Fruit fly (Drosophila melanogaster) whole organism, prepupa: ENCODE measurements around the gene mib1.

Experiments
- Blimp-1 ChIP-seq: fragments of 200-800 bp; sonication (Bioruptor generic); optimal IDR thresholded peaks from 3 replicates; lab custom pipeline; 2017; ENCODE audit warnings: missing biosample characterization, missing genetic modification characterization, mild to moderate bottlenecking, moderate library complexity, missing genetic modification reagents
- CG10631 ChIP-seq: fragments of 200-800 bp; sonication (Bioruptor generic); optimal IDR thresholded peaks from 2 replicates; lab custom pipeline; 2016; ENCODE audit warnings: missing biosample characterization, missing genetic modification characterization
- CG10669 ChIP-seq: fragments of 200-800 bp; sonication (Bioruptor generic); optimal IDR thresholded peaks from 3 replicates; lab custom pipeline; 2018; ENCODE audit warnings: missing biosample characterization, mild to moderate bottlenecking, missing genetic modification characterization, moderate library complexity
- CG11294 ChIP-seq: fragments of 200-800 bp; sonication (Bioruptor generic); IDR thresholded peaks from 2 replicates; pipeline ENCODE4 v1.3.6; 2022; ENCODE audit warnings: missing biosample characterization, missing genetic modification characterization
- CG11762 ChIP-seq: fragments of 200-800 bp; sonication (Bioruptor generic); optimal IDR thresholded peaks from 3 replicates; lab custom pipeline; 2016; ENCODE audit warnings: missing biosample characterization, missing genetic modification characterization; ENCODE audit not compliant: insufficient read depth
- CG15336 ChIP-seq: fragments of 200-800 bp; sonication (Bioruptor generic); IDR thresholded peaks from 2 replicates; pipeline ENCODE4 v1.3.6; 2022; ENCODE audit warnings: missing biosample characterization, missing genetic modification characterization
- CG1621 ChIP-seq: fragments of 200-800 bp; sonication (Bioruptor generic); optimal IDR thresholded peaks from 3 replicates; lab custom pipeline; 2018; ENCODE audit warnings: missing biosample characterization, mild to moderate bottlenecking, missing genetic modification characterization
- CG16779 ChIP-seq: fragments of 200-800 bp; sonication (Bioruptor generic); optimal IDR thresholded peaks from 3 replicates; lab custom pipeline; 2017; ENCODE audit warnings: missing biosample characterization, mild to moderate bottlenecking, missing genetic modification characterization
- CG3032 ChIP-seq: fragments of 200-800 bp; optimal IDR thresholded peaks from 2 replicates; lab custom pipeline; 2019; ENCODE audit warnings: missing biosample characterization, mild to moderate bottlenecking, missing genetic modification characterization, moderate library complexity
- CG31627 ChIP-seq: fragments of 200-800 bp; sonication (Bioruptor generic); optimal IDR thresholded peaks from 3 replicates; lab custom pipeline; 2016; ENCODE audit warnings: missing biosample characterization, missing genetic modification characterization
- CG32006 ChIP-seq: fragments of 200-800 bp; sonication (Bioruptor generic); optimal IDR thresholded peaks from 3 replicates; lab custom pipeline; 2017; ENCODE audit warnings: missing biosample characterization, mild to moderate bottlenecking, missing genetic modification characterization
- CG34406 ChIP-seq: fragments of 200-800 bp; sonication (Bioruptor generic); optimal IDR thresholded peaks from 3 replicates; lab custom pipeline; 2016; ENCODE audit warnings: missing biosample characterization, missing genetic modification characterization
- CG3919 ChIP-seq: fragments of 200-800 bp; sonication (Bioruptor generic); optimal IDR thresholded peaks from 3 replicates; lab custom pipeline; 2016; ENCODE audit warnings: missing biosample characterization, missing genetic modification characterization
- CG6163 ChIP-seq: fragments of 200-800 bp; sonication (Bioruptor generic); IDR thresholded peaks from 3 replicates; pipeline ENCODE4 v1.3.6; 2022; ENCODE audit warnings: missing biosample characterization, missing genetic modification characterization
- CG6276 ChIP-seq: fragments of 200-800 bp; sonication (Bioruptor generic); optimal IDR thresholded peaks from 2 replicates; lab custom pipeline; 2017; ENCODE audit warnings: missing biosample characterization, mild to moderate bottlenecking, missing genetic modification characterization
- CG6792 ChIP-seq: fragments of 200-800 bp; sonication (Bioruptor generic); optimal IDR thresholded peaks from 3 replicates; lab custom pipeline; 2016; ENCODE audit warnings: missing biosample characterization, missing genetic modification characterization
- CG6854 ChIP-seq: fragments of 200-800 bp; sonication (Bioruptor generic); optimal IDR thresholded peaks from 2 replicates; lab custom pipeline; 2017; ENCODE audit warnings: missing biosample characterization, mild to moderate bottlenecking, missing genetic modification characterization
- CG7368 ChIP-seq: fragments of 200-800 bp; sonication (Bioruptor generic); optimal IDR thresholded peaks from 3 replicates; lab custom pipeline; 2016; ENCODE audit warnings: missing biosample characterization, missing genetic modification characterization
- CG8119 ChIP-seq: fragments of 200-800 bp; sonication (Bioruptor generic); IDR thresholded peaks from 3 replicates; pipeline ENCODE4 v1.3.6; 2022; ENCODE audit warnings: missing biosample characterization, missing genetic modification characterization
- CG8319 ChIP-seq: fragments of 200-800 bp; sonication (Bioruptor generic); optimal IDR thresholded peaks from 3 replicates; lab custom pipeline; 2016; ENCODE audit warnings: missing biosample characterization, missing genetic modification characterization
- CG8632 ChIP-seq: fragments of 200-800 bp; sonication (Bioruptor generic); optimal IDR thresholded peaks from 3 replicates; lab custom pipeline; 2016; ENCODE audit warnings: missing biosample characterization, missing genetic modification characterization
- CG9139 ChIP-seq: fragments of 200-800 bp; sonication (Bioruptor generic); optimal IDR thresholded peaks from 3 replicates; lab custom pipeline; 2017; ENCODE audit warnings: missing biosample characterization, mild to moderate bottlenecking, missing genetic modification characterization
- Eip78C ChIP-seq: fragments of 200-800 bp; sonication (Bioruptor generic); peaks from one replicate; lab custom pipeline; 2016; ENCODE audit warnings: missing biosample characterization, missing genetic modification characterization
- Ets21C ChIP-seq: fragments of 200-800 bp; sonication (Bioruptor generic); optimal IDR thresholded peaks from 3 replicates; lab custom pipeline; 2016; ENCODE audit warnings: missing biosample characterization, missing genetic modification characterization
- Ets96B ChIP-seq: fragments of 200-800 bp; optimal IDR thresholded peaks from 2 replicates; lab custom pipeline; 2019; ENCODE audit warnings: missing biosample characterization, mild to moderate bottlenecking, missing genetic modification characterization, moderate library complexity
- Gug ChIP-seq: fragments of 200-800 bp; sonication (Bioruptor generic); IDR thresholded peaks from 2 replicates; pipeline ENCODE4 v1.3.6; 2022; ENCODE audit warnings: missing biosample characterization, missing genetic modification characterization
- Hr38 ChIP-seq: sonication (Bioruptor generic); optimal IDR thresholded peaks from 2 replicates; lab custom pipeline; 2016; ENCODE audit warnings: missing biosample characterization, missing genetic modification characterization
- Hr39 ChIP-seq: fragments of 200-800 bp; sonication (Bioruptor generic); optimal IDR thresholded peaks from 2 replicates; lab custom pipeline; 2016; ENCODE audit warnings: missing biosample characterization, missing genetic modification characterization
- Hr4 ChIP-seq: fragments of 200-800 bp; sonication (Bioruptor generic); optimal IDR thresholded peaks from 3 replicates; lab custom pipeline; 2016; ENCODE audit warnings: missing biosample characterization, missing genetic modification characterization
- Lpt ChIP-seq: fragments of 200-800 bp; sonication (Bioruptor generic); optimal IDR thresholded peaks from 3 replicates; lab custom pipeline; 2016; ENCODE audit warnings: missing biosample characterization, missing genetic modification characterization
- Met ChIP-seq: fragments of 200-800 bp; sonication (Bioruptor generic); optimal IDR thresholded peaks from 3 replicates; lab custom pipeline; 2016; ENCODE audit warnings: missing biosample characterization, missing genetic modification characterization
- OdsH ChIP-seq: fragments of 200-800 bp; sonication (Bioruptor generic); optimal IDR thresholded peaks from 3 replicates; lab custom pipeline; 2016; ENCODE audit warnings: missing biosample characterization, missing genetic modification characterization
- Sox102F ChIP-seq: fragments of 200-800 bp; sonication (Bioruptor generic); optimal IDR thresholded peaks from 2 replicates; lab custom pipeline; 2016; ENCODE audit warnings: missing biosample characterization, mild to moderate bottlenecking, missing genetic modification characterization
- Sox14 ChIP-seq: fragments of 200-800 bp; sonication (Bioruptor generic); optimal IDR thresholded peaks from 3 replicates; lab custom pipeline; 2016; ENCODE audit warnings: missing biosample characterization, missing genetic modification characterization
- Sox15 ChIP-seq: fragments of 200-800 bp; sonication (Bioruptor generic); optimal IDR thresholded peaks from 3 replicates; lab custom pipeline; 2016; ENCODE audit warnings: missing biosample characterization, missing genetic modification characterization
- achi ChIP-seq: fragments of 200-800 bp; sonication (Bioruptor generic); optimal IDR thresholded peaks from 3 replicates; lab custom pipeline; 2016; ENCODE audit warnings: missing biosample characterization, missing genetic modification characterization
- acj6 ChIP-seq: fragments of 200-800 bp; sonication (Bioruptor generic); optimal IDR thresholded peaks from 3 replicates; lab custom pipeline; 2016; ENCODE audit warnings: missing biosample characterization, missing genetic modification characterization
- cyc ChIP-seq: fragments of 200-800 bp; sonication (Bioruptor generic); optimal IDR thresholded peaks from 3 replicates; lab custom pipeline; 2016; ENCODE audit warnings: missing biosample characterization, missing genetic modification characterization
- dac ChIP-seq: fragments of 200-800 bp; sonication (Bioruptor generic); optimal IDR thresholded peaks from 2 replicates; lab custom pipeline; 2017; ENCODE audit warnings: missing biosample characterization, mild to moderate bottlenecking, missing genetic modification characterization
- dsx ChIP-seq: fragments of 200-800 bp; optimal IDR thresholded peaks from 3 replicates; lab custom pipeline; 2019; ENCODE audit warnings: missing biosample characterization, mild to moderate bottlenecking, missing genetic modification characterization, moderate library complexity; ENCODE audit not compliant: poor library complexity, severe bottlenecking
- eg ChIP-seq: fragments of 200-800 bp; sonication (Bioruptor generic); IDR thresholded peaks from 3 replicates; pipeline ENCODE4 v1.3.6; 2022; ENCODE audit warnings: missing biosample characterization, missing genetic modification characterization
- fd59A ChIP-seq: fragments of 200-800 bp; sonication (Bioruptor generic); optimal IDR thresholded peaks from 2 replicates; lab custom pipeline; 2017; ENCODE audit warnings: missing biosample characterization, mild to moderate bottlenecking, missing genetic modification characterization, missing genetic modification reagents
- fd85E ChIP-seq: fragments of 200-800 bp; sonication (Bioruptor generic); optimal IDR thresholded peaks from 3 replicates; lab custom pipeline; 2016; ENCODE audit warnings: missing biosample characterization, missing genetic modification characterization
- fkh ChIP-seq: fragments of 200-800 bp; sonication (Bioruptor generic); optimal IDR thresholded peaks from 3 replicates; lab custom pipeline; 2017; ENCODE audit warnings: missing biosample characterization, mild to moderate bottlenecking, missing genetic modification characterization, moderate library complexity
- net ChIP-seq: fragments of 200-800 bp; sonication (Bioruptor generic); optimal IDR thresholded peaks from 3 replicates; lab custom pipeline; 2016; ENCODE audit warnings: missing biosample characterization, missing genetic modification characterization
- pdm3 ChIP-seq: fragments of 200-800 bp; sonication (Bioruptor generic); optimal IDR thresholded peaks from 3 replicates; lab custom pipeline; 2016; ENCODE audit warnings: missing biosample characterization, missing genetic modification characterization
- salr ChIP-seq, 2 experiments: fragments of 200-800 bp; sonication (Bioruptor generic); optimal IDR thresholded peaks; 3 replicates each; lab custom pipeline; 2016 to 2018; ENCODE audit warnings: missing biosample characterization in 2 of 2, missing genetic modification characterization in 2 of 2, mild to moderate bottlenecking in 1 of 2
- spab ChIP-seq: fragments of 200-800 bp; sonication (Bioruptor generic); optimal IDR thresholded peaks from 2 replicates; lab custom pipeline; 2017; ENCODE audit warnings: missing biosample characterization, mild to moderate bottlenecking, missing genetic modification characterization, missing genetic modification reagents
- ss ChIP-seq, 2 experiments: fragments of 200-800 bp; sonication (Bioruptor generic); optimal IDR thresholded peaks; 2 replicates in 1 of 2; 3 replicates in 1 of 2; lab custom pipeline; 2017 to 2018; ENCODE audit warnings: mild to moderate bottlenecking in 2 of 2, missing biosample characterization in 2 of 2, missing genetic modification characterization in 2 of 2, moderate library complexity in 1 of 2
- svp ChIP-seq: fragments of 200-800 bp; sonication (Bioruptor generic); peaks from one replicate; lab custom pipeline; 2016; ENCODE audit warnings: missing biosample characterization, missing genetic modification characterization
- vri ChIP-seq: fragments of 200-800 bp; sonication (Bioruptor generic); optimal IDR thresholded peaks from 3 replicates; lab custom pipeline; 2016; ENCODE audit warnings: missing biosample characterization, mild to moderate bottlenecking, missing genetic modification characterization

The mib1 gene

DNA sequence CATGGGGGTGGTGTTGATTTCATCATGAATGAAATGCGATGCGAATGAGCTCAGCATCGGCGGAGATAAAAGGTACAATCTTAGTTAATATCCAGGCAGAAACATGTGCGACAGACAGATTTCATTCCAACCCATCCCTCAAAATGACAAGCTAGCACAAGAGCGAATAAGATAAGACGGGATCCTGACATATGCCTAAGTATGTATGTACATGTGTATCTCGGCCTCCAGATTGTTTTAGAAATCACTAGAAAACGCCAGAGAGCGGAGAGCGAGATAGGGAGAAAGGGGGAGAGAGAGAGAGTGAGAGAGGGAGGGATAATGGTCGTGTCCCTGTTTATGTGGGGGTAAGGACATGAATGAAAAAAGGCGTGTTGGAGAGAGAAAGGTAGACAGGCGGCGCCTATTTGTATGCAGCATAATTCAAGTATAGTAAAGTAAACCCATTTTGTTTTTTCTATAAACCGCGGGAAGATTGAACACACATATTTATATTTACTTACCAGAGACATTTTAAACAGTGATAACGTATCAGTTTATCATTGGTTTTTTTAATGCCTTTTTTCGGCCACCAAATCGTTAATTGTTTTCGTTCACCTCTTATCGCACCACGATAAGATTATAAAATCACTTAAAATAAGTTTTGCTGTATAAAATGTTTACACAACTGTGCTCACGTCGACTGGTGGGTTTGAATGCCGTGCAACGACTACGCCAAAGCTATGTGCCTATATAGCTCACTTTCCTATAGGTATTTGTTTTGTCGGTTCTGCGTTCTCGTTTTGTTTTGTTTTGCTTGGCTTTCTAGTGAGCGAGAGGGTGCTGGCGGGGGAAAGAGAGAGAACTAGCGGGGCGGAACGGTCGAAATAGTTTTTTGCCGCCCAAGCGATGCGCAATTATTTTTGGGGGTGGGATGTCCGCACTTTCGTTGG is 38.6 kb upstream of the mib1 start:
- TF ChIP-seq CG11762 (GFP tag; lab: Kevin White, UChicago) (no peak), CG6854 (peak; percentile 52), CG16779 (tag; lab: Kevin White, UChicago) (peak; percentile 56), Sox14 (no peak), CG1621 (no peak), achi (GFP tag; lab: Kevin White, UChicago) (no peak), Hr4 (peak; percentile 17), acj6 (GFP tag; lab: Kevin White, UChicago) (no peak), CG6276 (GFP tag; lab: Kevin White, UChicago) (peak; percentile 77), CG3032 (tag; lab: Kevin White, UChicago) (no peak), CG10669 (GFP tag; lab: Kevin White, UChicago) (no peak), CG9139 (no peak), CG15336 (GFP tag; lab: Robert Waterston, UW) (peak; percentile 67), CG8632 (no peak), CG10631 (no peak), Met (peak; percentile 21), CG7368 (no peak), fd85E (GFP tag; lab: Kevin White, UChicago) (no peak), Sox15 (GFP tag; lab: Kevin White, UChicago) (no peak), CG31627 (GFP tag; lab: Kevin White, UChicago) (no peak), fd59A (GFP tag; lab: Kevin White, UChicago) (no peak), CG34406 (no peak), spab (GFP tag; lab: Kevin White, UChicago) (no peak), Hr38 (GFP tag; lab: Kevin White, UChicago) (no peak), CG11294 (GFP tag; lab: Robert Waterston, UW) (no peak; the same call in 1 of the 2 replicates), Sox102F (GFP tag; lab: Kevin White, UChicago) (no peak), ss (GFP tag; optimal IDR thresholded peaks at IDR 0.05; lab: Kevin White, UChicago) (peak; percentile 15 to 17), net (GFP tag; lab: Kevin White, UChicago) (peak; percentile 25), CG32006 (peak; percentile 52), eg (peak; percentile 89), CG6792 (GFP tag; lab: Kevin White, UChicago) (no peak), Ets96B (tag; lab: Kevin White, UChicago) (no peak), dac (GFP tag; lab: Kevin White, UChicago) (no peak), cyc (GFP tag; lab: Kevin White, UChicago) (no peak), fkh (GFP tag; lab: Kevin White, UChicago) (peak; percentile 94), vri (peak; percentile 86), CG8319 (GFP tag; lab: Kevin White, UChicago) (no peak), OdsH (GFP tag; lab: Kevin White, UChicago) (no peak), salr (GFP tag; optimal IDR thresholded peaks at IDR 0.05; lab: Kevin White, UChicago) (no peak), pdm3 (GFP tag; lab: Kevin White, UChicago) (peak; percentile 8), Gug (GFP tag; lab: Robert Waterston, UW) (no peak), svp (GFP tag; lab: Kevin White, UChicago) (peak; percentile 38), Hr39 (no peak), CG3919 (GFP tag; lab: Kevin White, UChicago) (no peak), Blimp-1 (GFP tag; lab: Kevin White, UChicago) (no peak), Eip78C (GFP tag; lab: Kevin White, UChicago) (peak; percentile 81), dsx (GFP tag; lab: Kevin White, UChicago) (no peak), CG6163 (peak; percentile 50), CG8119 (GFP tag; lab: Robert Waterston, UW) (peak; percentile 72), Ets21C (no peak), Lpt (GFP tag; lab: Kevin White, UChicago) (peak; percentile 68)
